Worm (Caenorhabditis elegans): ENCODE measurements around the gene tag-51.
A peak's percentile ranks its signal among the peaks of the same experiment; 100 is the strongest.

Gene tag-51

DNA sequence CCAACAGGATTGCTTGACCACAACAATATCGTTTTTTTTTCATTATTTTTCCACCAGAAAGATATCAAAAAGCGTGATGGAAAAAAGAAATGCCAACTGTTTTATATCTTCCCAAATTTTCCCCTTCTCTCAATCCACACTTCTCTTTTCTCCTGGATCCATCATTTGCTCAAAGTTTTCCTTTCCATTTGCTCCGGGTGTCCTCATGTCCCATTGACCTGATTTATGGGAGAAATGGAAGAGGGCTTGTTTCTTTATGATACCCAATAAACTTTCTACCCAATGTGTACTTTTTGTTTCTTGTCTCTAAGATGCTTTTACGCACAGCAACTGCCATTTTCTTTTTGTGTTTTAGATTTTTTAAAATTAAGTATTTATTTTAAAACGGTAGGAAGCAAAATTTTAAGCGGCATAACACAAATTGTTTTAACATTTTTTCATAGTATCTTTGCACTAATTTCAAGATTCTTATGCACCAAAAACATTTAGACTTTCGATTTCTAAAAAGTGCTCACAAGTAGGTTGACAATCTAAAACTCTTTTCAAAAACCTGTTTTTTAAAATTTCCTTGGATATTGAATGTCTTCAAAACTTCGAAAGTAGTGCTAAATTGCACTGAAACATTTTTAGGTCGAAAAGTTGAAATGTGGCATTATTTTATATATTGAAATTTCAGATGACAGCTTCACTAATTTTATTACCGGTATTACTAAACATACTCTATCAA, 31.3 kb upstream of the tag-51 start, which contains the start of gene clec-149:
Gene clec-149, plus strand, starts transcription at position 677 of the 727 bp plus-strand sequence.
- TF ChIP-seq hrde-1 (tag; optimal IDR thresholded peaks at IDR 0.05; ENCODE audit: borderline replicate concordance) (no peak), snpc-4 (GFP tag; optimal IDR thresholded peaks at IDR 0.05) (no peak), snpc-4 (tag; optimal IDR thresholded peaks at IDR 0.05) (no peak), ekl-4 (GFP tag; IDR thresholded peaks at IDR 0.05) (no peak), unc-62 (GFP tag; optimal IDR thresholded peaks at IDR 0.05) (no peak), nhr-120 (GFP tag; IDR thresholded peaks at IDR 0.05) (no peak), B0035.1 (tag; optimal IDR thresholded peaks at IDR 0.05) (no peak)

DNA sequence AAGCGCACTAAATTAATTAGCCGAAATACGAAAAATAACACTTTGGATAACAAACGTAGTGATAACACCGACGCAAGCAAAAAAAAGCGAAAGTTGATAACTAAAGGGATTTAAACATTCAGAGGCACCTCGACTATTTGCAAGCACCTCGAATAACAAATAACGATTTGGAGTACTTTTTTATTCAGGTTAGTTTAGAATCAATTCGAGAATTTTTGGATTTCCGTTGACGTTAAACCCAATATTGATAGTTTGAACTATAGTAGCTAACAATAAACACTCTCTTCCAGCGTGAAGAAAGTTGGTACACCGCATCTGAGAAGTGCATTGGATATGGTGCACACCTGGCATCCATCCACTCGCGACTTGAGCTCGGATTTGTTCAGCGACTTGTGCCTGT, 28.8 kb upstream of the tag-51 start:
- TF ChIP-seq attf-5 (GFP tag; optimal IDR thresholded peaks at IDR 0.05), result no peak
- TF ChIP-seq egrh-3 (GFP tag; IDR thresholded peaks at IDR 0.05), result no peak
- TF ChIP-seq nhr-179 (tag; optimal IDR thresholded peaks at IDR 0.05), result no peak
- no peak for TF ChIP-seq sdz-38 (tag; optimal IDR thresholded peaks at IDR 0.05)
- no peak for TF ChIP-seq T26A5.8 (tag; optimal IDR thresholded peaks at IDR 0.05)
- TF ChIP-seq T07F8.4 (tag; optimal IDR thresholded peaks at IDR 0.05), result no peak
- TF ChIP-seq ceh-100 (GFP tag; IDR thresholded peaks at IDR 0.05), result no peak
- no peak for TF ChIP-seq cebp-1 (GFP tag; IDR thresholded peaks at IDR 0.05)
- TF ChIP-seq cebp-1 (tag; optimal IDR thresholded peaks at IDR 0.05), result no peak
- TF ChIP-seq somi-1 (GFP tag; optimal IDR thresholded peaks at IDR 0.05), result no peak
- no peak for TF ChIP-seq akir-1 (GFP tag; optimal IDR thresholded peaks at IDR 0.05)
- TF ChIP-seq lag-1 (GFP tag; IDR thresholded peaks at IDR 0.05), result no peak
- TF ChIP-seq hlh-26 (GFP tag; conservative IDR thresholded peaks at IDR 0.05), result no peak
- TF ChIP-seq F52B5.7 (tag; optimal IDR thresholded peaks at IDR 0.05), result no peak
- no peak for TF ChIP-seq madf-8 (GFP tag; conservative IDR thresholded peaks at IDR 0.05)
- no peak for TF ChIP-seq ceh-79 (tag; optimal IDR thresholded peaks at IDR 0.05)
- TF ChIP-seq lsl-1 (GFP tag; optimal IDR thresholded peaks at IDR 0.05), result no peak

- no peak for TF ChIP-seq nhr-179 (tag; optimal IDR thresholded peaks at IDR 0.05)
- no peak for TF ChIP-seq hsf-1 (GFP tag; IDR thresholded peaks at IDR 0.05)
- no peak for TF ChIP-seq akir-1 (GFP tag; optimal IDR thresholded peaks at IDR 0.05)
- no peak for TF ChIP-seq nfya-1 (tag; optimal IDR thresholded peaks at IDR 0.05; ENCODE audit: borderline replicate concordance, insufficient read depth)
- no peak for TF ChIP-seq T26A5.8 (tag; optimal IDR thresholded peaks at IDR 0.05)
- no peak for TF ChIP-seq snpc-1.1 (tag; optimal IDR thresholded peaks at IDR 0.05; ENCODE audit: insufficient read depth)
- no peak for TF ChIP-seq dox-1 (GFP tag; IDR thresholded peaks at IDR 0.05)
- 0 out of 2 replicates have a peak, but pooled peaks have one; percentile 13 for TF ChIP-seq B0336.3 (GFP tag; IDR thresholded peaks at IDR 0.05)
- no peak for TF ChIP-seq ceh-79 (tag; optimal IDR thresholded peaks at IDR 0.05)
- TF ChIP-seq ccch-3 (GFP tag; optimal IDR thresholded peaks at IDR 0.05), result no peak
- no peak for TF ChIP-seq madf-8 (GFP tag; conservative IDR thresholded peaks at IDR 0.05)
- no peak for TF ChIP-seq Y53F4B.3 (GFP tag; IDR thresholded peaks at IDR 0.05)
- no peak for TF ChIP-seq egrh-3 (GFP tag; IDR thresholded peaks at IDR 0.05)
- TF ChIP-seq rcor-1 (GFP tag; IDR thresholded peaks at IDR 0.05), result no peak
- TF ChIP-seq Y95B8A.8 (GFP tag; IDR thresholded peaks at IDR 0.05), result no peak
- no peak for TF ChIP-seq mcd-1 (GFP tag; IDR thresholded peaks at IDR 0.05)
- no peak for TF ChIP-seq C17E4.6 (GFP tag; IDR thresholded peaks at IDR 0.05)
- no peak for TF ChIP-seq chd-7 (tag; optimal IDR thresholded peaks at IDR 0.05)
- TF ChIP-seq F57A8.1 (GFP tag; optimal IDR thresholded peaks at IDR 0.05), result no peak
- peak; percentile 20 for TF ChIP-seq nhr-80 (tag; optimal IDR thresholded peaks at IDR 0.05)
- no peak for TF ChIP-seq lin-40 (tag; optimal IDR thresholded peaks at IDR 0.05)
- TF ChIP-seq sdz-38 (tag; optimal IDR thresholded peaks at IDR 0.05), result no peak
- no peak for TF ChIP-seq cebp-1 (GFP tag; IDR thresholded peaks at IDR 0.05)
- peak; percentile 7 for TF ChIP-seq cebp-1 (tag; optimal IDR thresholded peaks at IDR 0.05)
- TF ChIP-seq nfyb-1 (GFP tag; IDR thresholded peaks at IDR 0.05), result no peak
- TF ChIP-seq Y79H2A.3 (GFP tag; conservative IDR thresholded peaks at IDR 0.05), result no peak
- no peak for TF ChIP-seq lir-1 (GFP tag; conservative IDR thresholded peaks at IDR 0.05)
Observed at ce11 chrIII:831961-832360, 22.1 kb upstream of the tag-51 start, which contains the start of gene ceeh-1. ceeh-1 (minus strand) TSS chrIII:832277.

All from whole organism, young adult.